Worm (Caenorhabditis elegans): ENCODE measurements around the gene pqn-8.

DNA sequence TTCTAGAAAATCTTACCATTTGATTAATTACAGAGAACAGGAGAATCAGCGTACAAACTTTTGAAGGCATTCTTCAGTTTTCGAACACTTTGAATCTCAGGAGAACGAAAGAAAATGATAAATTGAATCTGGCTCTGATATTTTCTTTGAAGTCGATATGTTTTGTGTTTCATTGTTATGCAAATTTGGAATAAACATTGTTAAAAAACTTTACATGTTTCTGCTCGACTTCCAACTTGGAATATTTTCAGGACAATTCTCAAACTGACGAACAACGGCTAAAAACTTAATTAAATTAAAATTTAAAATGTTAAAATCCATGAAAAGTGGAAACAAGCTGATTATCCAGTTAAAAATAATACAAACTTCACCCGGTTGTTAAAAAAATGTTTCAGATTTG lies 9.4 kb downstream of the pqn-8 start, which contains the start of gene C05B5.1:
- TF ChIP-seq pha-4 (tag; optimal IDR thresholded peaks at IDR 0.05) (no peak), ces-1 (GFP tag; optimal IDR thresholded peaks at IDR 0.05) (no peak), lin-13 (tag; optimal IDR thresholded peaks at IDR 0.05) (no peak), nhr-12 (tag; optimal IDR thresholded peaks at IDR 0.05) (no peak), elt-3 (tag; optimal IDR thresholded peaks at IDR 0.05) (no peak), snpc-4 (tag; optimal IDR thresholded peaks at IDR 0.05) (no peak), flh-1 (GFP tag; optimal IDR thresholded peaks at IDR 0.05) (no peak), blmp-1 (tag; optimal IDR thresholded peaks at IDR 0.05) (no peak), unc-62 (GFP tag; optimal IDR thresholded peaks at IDR 0.05) (no peak), nhr-28 (tag; optimal IDR thresholded peaks at IDR 0.05) (no peak), lin-32 (GFP tag; optimal IDR thresholded peaks at IDR 0.05) (no peak), mep-1 (tag; optimal IDR thresholded peaks at IDR 0.05) (no peak)

All from whole organism, mixed stage, embryonic.